Worm (Caenorhabditis elegans): ENCODE results near the gene Y37H2A.11.

The Y37H2A.11 gene

DNA sequence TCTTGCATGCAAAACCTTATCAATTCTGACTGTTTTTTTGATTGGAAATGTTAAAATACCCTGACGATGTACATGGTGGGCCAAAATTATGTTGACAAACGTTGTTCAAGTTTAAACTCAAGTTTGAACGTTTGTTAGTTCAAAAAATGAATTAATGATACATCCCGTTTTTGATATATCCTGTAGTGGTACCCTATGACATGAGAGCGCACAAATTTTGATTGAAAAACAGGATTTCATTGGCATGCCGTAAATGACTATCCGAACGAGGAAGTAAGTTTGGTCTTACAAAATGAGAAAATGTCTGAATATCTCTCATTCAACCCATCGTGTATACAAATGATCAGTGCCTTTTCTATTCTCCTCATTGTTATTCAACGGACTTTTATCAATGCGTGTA is at the start of gene Y37H2A.11:
Gene Y37H2A.11, plus strand, starts transcription at position 301 of the 400 bp plus-strand sequence.
- no peak for TF ChIP-seq dao-5 (tag; optimal IDR thresholded peaks at IDR 0.05)
- TF ChIP-seq W03F9.2 (tag; optimal IDR thresholded peaks at IDR 0.05) = no peak
- no peak for TF ChIP-seq him-1 (tag; optimal IDR thresholded peaks at IDR 0.05)

DNA sequence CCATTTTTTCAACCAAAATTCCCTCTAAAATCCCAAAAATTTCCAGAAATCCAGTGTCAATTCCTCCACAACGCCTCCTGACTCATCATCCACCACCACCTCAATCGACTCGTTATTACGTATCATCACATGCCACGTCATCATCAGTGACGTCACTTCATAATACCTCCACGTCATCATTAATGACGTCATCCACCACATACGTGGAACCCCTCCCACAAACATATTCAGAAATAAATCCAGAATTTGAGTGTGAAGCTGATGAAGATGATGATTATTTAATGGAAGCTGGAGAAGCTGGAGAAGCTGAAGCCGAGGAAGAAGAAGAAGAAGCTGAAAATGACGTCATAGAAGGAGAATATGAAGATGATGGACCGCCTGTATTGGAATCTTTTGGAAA is 47.3 kb upstream of the Y37H2A.11 start:
- no peak for TF ChIP-seq him-1 (tag; optimal IDR thresholded peaks at IDR 0.05)
- TF ChIP-seq W03F9.2 (tag; optimal IDR thresholded peaks at IDR 0.05) = no peak
- no peak for TF ChIP-seq dao-5 (tag; optimal IDR thresholded peaks at IDR 0.05)

DNA sequence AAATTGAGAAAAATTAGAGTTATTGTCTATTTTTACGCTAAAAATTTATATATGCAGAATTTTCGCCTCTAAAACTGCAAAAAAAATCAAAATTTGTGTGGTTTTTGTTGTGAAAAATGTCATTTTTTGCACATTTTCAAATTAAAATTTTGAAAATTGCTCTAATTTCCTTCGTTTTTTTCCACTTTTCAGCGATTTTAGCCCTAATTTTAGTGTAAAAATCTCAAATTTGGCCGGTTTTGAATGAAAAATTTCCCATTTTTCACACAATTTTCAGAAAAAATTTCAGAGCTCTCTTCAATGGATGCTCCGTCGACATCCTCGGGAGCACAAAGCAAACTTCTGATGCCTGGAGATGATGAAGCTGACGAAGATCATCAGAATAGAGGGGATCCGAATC is 42.9 kb upstream of the Y37H2A.11 start, which contains the start of gene par-4:
Gene par-4, plus strand, starts transcription at position 301 of the 400 bp plus-strand sequence.
- TF ChIP-seq dao-5 (tag; optimal IDR thresholded peaks at IDR 0.05) = no peak
- TF ChIP-seq him-1 (tag; optimal IDR thresholded peaks at IDR 0.05) = no peak
- no peak for TF ChIP-seq W03F9.2 (tag; optimal IDR thresholded peaks at IDR 0.05)

DNA sequence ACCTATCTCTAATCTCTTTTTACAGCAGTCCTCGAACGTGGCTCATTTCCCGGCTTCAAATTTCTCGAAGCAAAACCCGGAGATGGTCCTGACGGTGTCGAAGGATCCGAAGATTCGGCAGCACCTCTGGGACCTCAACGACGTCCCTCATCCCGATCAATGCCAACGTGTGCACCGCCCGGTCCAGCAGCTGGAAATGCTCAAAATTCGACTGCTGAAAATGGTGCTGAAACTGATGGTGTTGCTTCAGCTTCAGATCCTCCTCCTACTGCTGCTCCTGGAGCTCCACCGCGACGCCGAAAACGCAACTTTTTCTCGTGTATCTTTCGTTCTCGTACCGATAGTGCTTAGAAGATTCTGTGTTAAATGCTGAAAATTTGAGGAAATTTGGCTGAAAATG is 35.2 kb upstream of the Y37H2A.11 start:
- no peak for TF ChIP-seq dao-5 (tag; optimal IDR thresholded peaks at IDR 0.05)
- no peak for TF ChIP-seq him-1 (tag; optimal IDR thresholded peaks at IDR 0.05)
- no peak for TF ChIP-seq W03F9.2 (tag; optimal IDR thresholded peaks at IDR 0.05)

DNA sequence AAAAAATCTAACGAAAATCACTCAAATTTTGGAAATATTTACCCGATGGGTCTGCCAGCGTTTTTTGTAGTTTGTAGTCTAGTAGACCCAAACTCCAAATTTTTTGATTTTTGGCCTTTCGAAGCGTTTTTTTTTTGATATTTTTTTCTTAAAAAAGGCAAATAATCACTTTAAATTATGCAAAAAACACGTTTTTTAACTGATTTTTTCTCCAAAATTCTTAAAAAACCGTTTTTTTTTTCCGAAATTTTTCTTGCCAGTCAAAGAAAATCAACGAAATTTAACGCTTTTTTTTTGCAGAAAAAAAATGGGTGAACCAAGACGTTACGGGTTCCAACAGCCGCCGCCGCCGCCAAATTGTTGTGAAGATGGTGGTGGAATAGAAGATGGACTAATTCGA is 33.3 kb upstream of the Y37H2A.11 start, which contains the start of gene Y37H2A.1:
Gene Y37H2A.1, plus strand, starts transcription at position 301 of the 400 bp plus-strand sequence.
- TF ChIP-seq dao-5 (tag; optimal IDR thresholded peaks at IDR 0.05) (no peak), W03F9.2 (tag; optimal IDR thresholded peaks at IDR 0.05) (no peak), him-1 (tag; optimal IDR thresholded peaks at IDR 0.05) (no peak)

DNA sequence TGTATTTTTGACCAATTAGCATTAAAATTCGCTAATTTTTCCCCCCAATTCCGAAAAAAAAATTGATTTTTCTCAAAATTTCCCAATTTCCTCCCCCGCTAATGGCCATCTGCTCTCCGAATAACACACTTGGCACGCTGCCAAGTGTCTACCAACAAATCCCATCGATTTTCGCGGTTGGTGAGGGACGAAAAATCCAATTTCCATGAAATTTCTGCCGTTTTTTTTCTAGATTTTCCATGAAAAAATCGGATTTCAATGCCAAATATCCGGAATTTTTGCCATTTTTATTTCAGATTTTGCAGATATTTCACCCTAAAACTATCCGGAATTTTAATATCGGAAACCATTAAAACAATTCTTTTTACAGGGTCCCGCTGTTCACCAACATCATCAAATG is 31.8 kb upstream of the Y37H2A.11 start:
- no peak for TF ChIP-seq him-1 (tag; optimal IDR thresholded peaks at IDR 0.05)
- no peak for TF ChIP-seq dao-5 (tag; optimal IDR thresholded peaks at IDR 0.05)
- TF ChIP-seq W03F9.2 (tag; optimal IDR thresholded peaks at IDR 0.05) = no peak

DNA sequence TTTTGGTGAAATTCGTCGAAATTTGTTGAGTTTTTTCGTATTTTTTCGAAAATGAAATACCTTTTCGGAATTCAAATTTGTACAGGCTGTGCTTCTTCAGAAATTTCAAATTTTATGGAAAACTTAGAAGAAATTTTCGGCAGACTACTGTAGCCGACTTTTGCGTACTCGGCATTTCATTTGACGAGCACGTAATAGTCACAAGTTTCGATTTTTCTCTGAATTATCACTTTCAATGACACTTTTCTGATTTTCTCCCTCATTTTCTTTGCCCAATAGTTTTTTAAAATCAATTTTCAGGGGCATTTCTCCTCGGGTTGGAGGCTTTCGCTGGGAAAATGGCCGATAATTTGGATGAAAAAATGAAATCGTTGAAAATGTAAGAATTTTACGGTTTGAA is 17.6 kb upstream of the Y37H2A.11 start, which contains the start of gene fbxa-107:
Gene fbxa-107, plus strand, starts transcription at position 301 of the 400 bp plus-strand sequence.
- TF ChIP-seq W03F9.2 (tag; optimal IDR thresholded peaks at IDR 0.05) (no peak), dao-5 (tag; optimal IDR thresholded peaks at IDR 0.05) (no peak), him-1 (tag; optimal IDR thresholded peaks at IDR 0.05) (no peak)

DNA sequence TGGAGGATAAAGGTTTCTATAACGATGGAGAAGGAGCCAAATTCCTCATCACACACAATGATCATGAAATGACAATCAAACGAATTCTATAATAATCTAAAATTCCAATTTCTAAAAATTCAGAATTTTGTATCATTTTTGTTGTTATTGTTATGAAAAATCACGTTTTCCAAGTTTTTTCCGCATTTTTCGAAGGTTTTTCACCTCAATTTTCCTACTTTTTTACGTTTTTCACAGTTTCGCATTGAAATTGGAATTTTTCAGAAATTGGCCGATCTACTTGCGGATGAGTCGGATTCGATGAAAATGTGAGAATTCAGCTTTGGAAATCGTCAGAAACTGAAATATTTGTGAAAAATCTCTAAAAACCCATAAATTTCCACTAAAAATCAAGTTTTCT is 16.2 kb upstream of the Y37H2A.11 start, which contains the start of gene fbxa-210:
Gene fbxa-210, plus strand, starts transcription at position 301 of the 400 bp plus-strand sequence.
- TF ChIP-seq him-1 (tag; optimal IDR thresholded peaks at IDR 0.05) = no peak

DNA sequence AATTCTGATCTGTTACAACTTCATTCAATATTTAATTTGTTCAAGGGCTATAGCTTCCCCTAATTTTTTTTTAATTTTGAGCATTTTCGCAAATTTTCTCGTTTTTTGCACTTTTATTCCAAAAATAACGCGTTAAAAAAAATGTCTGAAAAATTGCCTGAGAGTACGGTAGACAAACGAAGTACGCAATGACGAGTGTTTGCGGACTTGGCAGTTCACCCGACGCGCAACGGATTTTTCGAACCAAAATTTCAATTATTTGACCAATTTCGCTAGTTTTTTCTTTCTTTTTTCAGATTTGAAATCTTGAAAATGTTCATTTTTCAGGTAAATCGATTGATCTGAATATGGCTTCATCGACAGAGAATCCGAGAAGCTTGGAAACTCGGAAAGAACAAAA is 14.1 kb upstream of the Y37H2A.11 start, which contains the start of gene fbxa-211:
Gene fbxa-211, plus strand, starts transcription at position 328 of the 400 bp plus-strand sequence.
- TF ChIP-seq dao-5 (tag; optimal IDR thresholded peaks at IDR 0.05) (no peak), him-1 (tag; optimal IDR thresholded peaks at IDR 0.05) (no peak), W03F9.2 (tag; optimal IDR thresholded peaks at IDR 0.05) (no peak)

DNA sequence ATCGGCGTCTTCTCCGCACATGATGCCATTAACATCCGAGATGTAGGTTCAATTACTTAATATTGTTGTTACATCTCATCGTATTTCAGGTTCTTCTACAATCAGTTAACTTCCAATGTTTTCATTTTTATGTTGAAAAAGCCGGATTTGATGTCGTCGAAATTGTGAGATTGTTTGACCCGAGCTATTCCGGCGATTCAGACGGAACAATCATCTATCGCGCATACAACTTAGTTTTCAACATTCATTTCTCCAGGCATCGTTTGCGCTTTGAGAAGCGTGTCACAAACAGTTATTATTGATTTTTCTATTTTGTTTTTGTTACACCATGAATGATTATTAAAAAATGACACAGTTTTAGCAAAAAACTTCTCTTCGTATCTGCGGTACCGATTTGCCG is 12.7 kb upstream of the Y37H2A.11 start:
- TF ChIP-seq dao-5 (tag; optimal IDR thresholded peaks at IDR 0.05) = no peak
- TF ChIP-seq W03F9.2 (tag; optimal IDR thresholded peaks at IDR 0.05) = no peak
- TF ChIP-seq him-1 (tag; optimal IDR thresholded peaks at IDR 0.05) = no peak

DNA sequence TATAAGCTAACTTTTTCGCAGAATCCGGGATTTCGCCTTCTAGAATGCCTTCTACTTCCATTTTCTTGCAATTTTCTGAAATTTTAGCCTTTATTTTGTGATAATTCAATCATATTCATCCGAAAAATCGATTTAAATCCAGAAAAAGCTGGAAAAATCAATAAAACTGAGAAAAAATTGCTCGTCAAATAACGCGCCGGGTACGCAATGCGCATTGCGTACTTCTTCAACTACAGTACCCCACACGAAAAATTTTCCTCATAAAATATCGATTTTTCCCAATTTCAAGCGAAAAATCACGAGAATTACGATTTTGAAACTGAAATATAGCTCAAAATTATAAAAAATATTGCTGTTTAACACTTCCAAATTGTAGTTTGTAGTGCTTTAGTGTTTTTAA is 10.2 kb upstream of the Y37H2A.11 start, which contains the start of gene Y37H2A.12:
Gene Y37H2A.12, minus strand, starts transcription at position 81 of the 400 bp plus-strand sequence.
- TF ChIP-seq him-1 (tag; optimal IDR thresholded peaks at IDR 0.05) (no peak), dao-5 (tag; optimal IDR thresholded peaks at IDR 0.05) (no peak)

DNA sequence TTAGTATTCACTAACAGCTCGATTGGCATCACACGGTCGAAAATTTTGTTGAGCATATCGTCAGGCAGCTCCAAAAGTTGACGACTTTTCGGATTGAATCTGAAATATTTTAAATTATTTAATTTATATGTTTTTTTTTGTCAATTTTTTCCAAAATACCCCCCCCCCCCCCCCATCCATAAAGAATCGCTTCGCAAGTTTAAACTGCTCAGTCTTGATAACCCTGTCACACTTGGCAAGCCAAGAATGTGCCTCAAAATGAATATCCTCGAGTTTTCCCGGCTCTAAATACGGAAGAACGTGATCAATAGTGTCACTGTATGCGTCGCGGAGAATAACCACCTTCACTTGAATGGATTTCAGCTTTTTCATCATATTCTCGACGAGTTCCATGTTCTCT is 8.1 kb upstream of the Y37H2A.11 start, which contains the start of gene Y37H2A.18:
Gene Y37H2A.18, minus strand, starts transcription at position 101 of the 400 bp plus-strand sequence.
- TF ChIP-seq dao-5 (tag; optimal IDR thresholded peaks at IDR 0.05) (no peak), him-1 (tag; optimal IDR thresholded peaks at IDR 0.05) (no peak), W03F9.2 (tag; optimal IDR thresholded peaks at IDR 0.05) (no peak)

DNA sequence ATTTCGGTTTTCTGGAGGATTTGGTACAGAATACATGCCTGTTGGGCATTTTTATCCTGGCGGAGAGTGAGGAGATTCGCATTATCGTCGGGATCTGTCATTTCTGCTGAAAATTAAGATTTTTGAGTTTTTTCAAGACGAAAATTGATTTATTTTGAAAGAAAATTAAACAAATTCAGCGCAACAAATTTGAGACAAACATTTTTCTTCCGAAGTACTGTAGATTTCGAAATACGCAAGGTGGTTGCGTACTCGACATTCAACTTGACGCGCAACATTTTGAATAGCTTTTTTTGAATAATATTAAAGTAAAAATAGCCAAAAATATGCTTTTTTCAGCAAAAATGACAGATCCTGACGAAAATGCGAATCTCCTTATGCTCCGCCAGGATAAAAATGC is 6.9 kb upstream of the Y37H2A.11 start, which contains the start of gene Y37H2A.7:
Gene Y37H2A.7, minus strand, starts transcription at position 101 of the 400 bp plus-strand sequence.
- TF ChIP-seq him-1 (tag; optimal IDR thresholded peaks at IDR 0.05) (no peak), dao-5 (tag; optimal IDR thresholded peaks at IDR 0.05) (no peak), W03F9.2 (tag; optimal IDR thresholded peaks at IDR 0.05) (no peak)

DNA sequence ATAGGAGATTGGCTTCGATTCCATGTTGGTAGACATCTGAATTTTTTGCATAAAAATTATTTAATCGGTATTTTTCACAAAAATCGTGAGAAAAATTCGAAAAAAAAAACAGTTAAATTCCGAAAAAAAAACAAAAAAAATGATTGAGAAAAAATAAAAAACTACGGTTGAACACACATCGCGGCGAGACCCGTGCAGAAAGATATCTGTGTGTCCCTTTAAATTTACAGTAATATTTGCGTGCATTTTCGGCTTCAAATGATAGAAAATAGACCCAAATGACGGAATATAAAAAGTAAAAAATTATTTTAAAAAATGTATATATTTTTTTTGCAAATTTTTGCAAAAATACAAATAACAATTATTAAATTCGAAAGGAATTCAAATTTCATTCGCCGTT is 3.6 kb upstream of the Y37H2A.11 start:
- TF ChIP-seq dao-5 (tag; optimal IDR thresholded peaks at IDR 0.05) = no peak
- no peak for TF ChIP-seq him-1 (tag; optimal IDR thresholded peaks at IDR 0.05)
- TF ChIP-seq W03F9.2 (tag; optimal IDR thresholded peaks at IDR 0.05) = no peak

DNA sequence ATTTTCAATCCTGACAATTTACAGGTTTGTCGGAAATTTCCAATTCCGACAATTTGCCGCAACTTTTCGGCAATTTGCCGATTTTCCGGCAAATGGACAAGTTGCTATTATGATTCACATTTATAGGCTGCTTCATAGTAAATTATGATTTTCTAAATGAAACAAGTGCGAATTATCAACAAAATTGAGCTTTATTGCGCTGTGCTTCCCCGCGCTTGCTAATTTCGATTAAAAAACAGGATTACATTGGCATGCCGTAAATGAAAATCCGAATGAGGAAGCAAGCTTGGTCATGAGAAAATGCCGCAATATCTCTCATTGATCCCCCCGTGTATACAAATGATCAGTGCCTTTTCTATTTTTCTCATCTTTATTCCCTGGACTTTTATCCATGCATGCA is 2.6 kb upstream of the Y37H2A.11 start, which contains the start of gene Y37H2A.10:
Gene Y37H2A.10, plus strand, starts transcription at position 301 of the 400 bp plus-strand sequence.
- TF ChIP-seq him-1 (tag; optimal IDR thresholded peaks at IDR 0.05) = no peak
- TF ChIP-seq dao-5 (tag; optimal IDR thresholded peaks at IDR 0.05) = no peak
- no peak for TF ChIP-seq W03F9.2 (tag; optimal IDR thresholded peaks at IDR 0.05)

All from whole organism, L4/young adult.